Fruit fly (Drosophila melanogaster): ENCODE results near the gene CG13318.

- no peak for TF ChIP-seq CG17385 (GFP tag; optimal IDR thresholded peaks at IDR 0.05)
- TF ChIP-seq ewg (GFP tag; optimal IDR thresholded peaks at IDR 0.05) = no peak
- TF ChIP-seq CG10462 (GFP tag; optimal IDR thresholded peaks at IDR 0.05) = no peak
- no peak for TF ChIP-seq CG11695 (GFP tag; IDR thresholded peaks at IDR 0.05)
- TF ChIP-seq CG7839 (tag; optimal IDR thresholded peaks at IDR 0.05) = no peak
- TF ChIP-seq Bteb2 (GFP tag; optimal IDR thresholded peaks at IDR 0.05) = no peak
- TF ChIP-seq C15 (GFP tag; IDR thresholded peaks at IDR 0.05) = no peak
- TF ChIP-seq CG12104 (GFP tag; optimal IDR thresholded peaks at IDR 0.05) = no peak
- TF ChIP-seq CG11085 (GFP tag; IDR thresholded peaks at IDR 0.05) = no peak
- TF ChIP-seq CG12155 (GFP tag; optimal IDR thresholded peaks at IDR 0.05) = no peak
Measured at dm6 chr3R:8767998-8768397, 4.5 kb downstream of the CG13318 start, which contains the start of the genes CG34135 and CG11768.

Measured in whole organism, embryonic.